Fruit fly (Drosophila melanogaster) whole organism, wandering third instar larva: ENCODE measurements around the gene CG9395.

Experiments used
- Abd-B ChIP-seq: fragments of >200 bp; optimal IDR thresholded peaks from 2 replicates; lab custom pipeline; 2017; ENCODE audit warnings: missing biosample characterization, missing genetic modification characterization
- CG32264 ChIP-seq: fragments of 200-800 bp; sonication (Bioruptor generic); optimal IDR thresholded peaks from 2 replicates; lab custom pipeline; 2016; ENCODE audit warnings: missing biosample characterization, missing genetic modification characterization
- CG9705 ChIP-seq: fragments of 200-800 bp; sonication (Bioruptor generic); optimal IDR thresholded peaks from 2 replicates; lab custom pipeline; 2018; ENCODE audit warnings: missing biosample characterization, mild to moderate bottlenecking, missing genetic modification characterization
- CrebA ChIP-seq: fragments of 200-800 bp; sonication (Bioruptor generic); optimal IDR thresholded peaks from 2 replicates; lab custom pipeline; 2016; ENCODE audit warnings: missing biosample characterization, mild to moderate bottlenecking, missing genetic modification characterization, borderline replicate concordance
- Dfd ChIP-seq: fragments of >200 bp; optimal IDR thresholded peaks from 2 replicates; lab custom pipeline; 2017; ENCODE audit warnings: missing biosample characterization, missing genetic modification characterization
- Dif ChIP-seq: fragments of 200-275, 200-300 bp; sonication (Bioruptor generic); optimal IDR thresholded peaks from 2 replicates; lab custom pipeline; 2018; ENCODE audit warnings: missing biosample characterization, missing genetic modification characterization; ENCODE audit not compliant: partially characterized antibody
- GATAd ChIP-seq: sonication (Bioruptor generic); optimal IDR thresholded peaks from 2 replicates; lab custom pipeline; 2016; ENCODE audit warnings: missing biosample characterization, missing genetic modification characterization
- HLH106 ChIP-seq: fragments of 200-800 bp; optimal IDR thresholded peaks from 3 replicates; lab custom pipeline; 2019; ENCODE audit warnings: missing biosample characterization, mild to moderate bottlenecking, missing genetic modification characterization, moderate library complexity
- Hnf4 ChIP-seq: fragments of 200-800 bp; sonication (Bioruptor generic); optimal IDR thresholded peaks from 2 replicates; lab custom pipeline; 2016; ENCODE audit warnings: missing biosample characterization, mild to moderate bottlenecking, missing genetic modification characterization
- Hr78 ChIP-seq: fragments of >200 bp; optimal IDR thresholded peaks from 2 replicates; lab custom pipeline; 2017; ENCODE audit warnings: missing biosample characterization, missing genetic modification characterization
- Hr83 ChIP-seq: fragments of 200-300 bp; sonication (Bioruptor generic); optimal IDR thresholded peaks from 2 replicates; lab custom pipeline; 2016; ENCODE audit warnings: missing biosample characterization, mild to moderate bottlenecking, missing genetic modification characterization, moderate library complexity; ENCODE audit not compliant: poor library complexity, severe bottlenecking
- Jra ChIP-seq: sonication (Bioruptor generic); optimal IDR thresholded peaks from 2 replicates; lab custom pipeline; 2016; ENCODE audit warnings: missing biosample characterization, missing genetic modification characterization
- Mio ChIP-seq: sonication (Bioruptor generic); optimal IDR thresholded peaks from 2 replicates; lab custom pipeline; 2016; ENCODE audit warnings: missing biosample characterization, missing genetic modification characterization
- Myc ChIP-seq: fragments of >200 bp; optimal IDR thresholded peaks from 2 replicates; lab custom pipeline; 2017
- N ChIP-seq: fragments of >200 bp; optimal IDR thresholded peaks from 2 replicates; lab custom pipeline; 2018; ENCODE audit warnings: missing biosample characterization, missing external identifiers, missing genetic modification characterization
- OdsH ChIP-seq: fragments of 200-800 bp; sonication (Bioruptor generic); optimal IDR thresholded peaks from 2 replicates; lab custom pipeline; 2016; ENCODE audit warnings: missing biosample characterization, mild to moderate bottlenecking, missing genetic modification characterization
- Rel ChIP-seq, 2 experiments: fragments of 200-800 bp; sonication (Bioruptor generic) in 1 of 2; optimal IDR thresholded peaks; 2 replicates in 1 of 2; 3 replicates in 1 of 2; lab custom pipeline; 2016 to 2019; ENCODE audit warnings: mild to moderate bottlenecking in 2 of 2, missing biosample characterization in 2 of 2, missing genetic modification characterization in 2 of 2, moderate library complexity in 1 of 2
- Sp1 ChIP-seq: fragments of 200-800 bp; sonication (Bioruptor generic); optimal IDR thresholded peaks from 3 replicates; lab custom pipeline; 2019; ENCODE audit warnings: missing biosample characterization, mild to moderate bottlenecking, missing genetic modification characterization, moderate library complexity
- Vsx2 ChIP-seq: fragments of 200-300, 225-300 bp; sonication (Bioruptor generic); optimal IDR thresholded peaks from 2 replicates; lab custom pipeline; 2018; ENCODE audit warnings: missing biosample characterization, missing genetic modification characterization; ENCODE audit not compliant: partially characterized antibody
- br ChIP-seq: fragments of 200-800 bp; sonication (Bioruptor generic); optimal IDR thresholded peaks from 2 replicates; lab custom pipeline; 2016; ENCODE audit warnings: missing biosample characterization, missing genetic modification characterization
- brk ChIP-seq: fragments of 200-800 bp; sonication (Bioruptor generic); optimal IDR thresholded peaks from 2 replicates; lab custom pipeline; 2016; ENCODE audit warnings: missing biosample characterization, mild to moderate bottlenecking, missing genetic modification characterization
- dl ChIP-seq, 2 experiments: fragments of 175-275, 200-275 bp in 1 of 2; fragments of 200-275 bp in 1 of 2; sonication (Bioruptor generic); optimal IDR thresholded peaks; lab custom pipeline; 2018; ENCODE audit warnings: mild to moderate bottlenecking in 2 of 2, missing biosample characterization in 2 of 2, missing genetic modification characterization in 2 of 2, moderate library complexity in 2 of 2; ENCODE audit not compliant: partially characterized antibody in 2 of 2, insufficient read depth in 1 of 2
- dmrt93B ChIP-seq: fragments of 200-800 bp; sonication (Bioruptor generic); optimal IDR thresholded peaks from 2 replicates; lab custom pipeline; 2018; ENCODE audit warnings: missing biosample characterization, mild to moderate bottlenecking, missing genetic modification characterization
- dsf ChIP-seq: sonication (Bioruptor generic); optimal IDR thresholded peaks from 2 replicates; lab custom pipeline; 2016; ENCODE audit warnings: missing biosample characterization, missing genetic modification characterization, borderline replicate concordance
- ey ChIP-seq: fragments of 200-800 bp; sonication (Bioruptor generic); optimal IDR thresholded peaks from 2 replicates; lab custom pipeline; 2016; ENCODE audit warnings: missing biosample characterization, missing genetic modification characterization
- foxo ChIP-seq, 2 experiments: fragments of 200-800 bp; sonication (Bioruptor generic); optimal IDR thresholded peaks; 2 replicates in 1 of 2; 3 replicates in 1 of 2; lab custom pipeline; 2016 to 2017; ENCODE audit warnings: missing biosample characterization in 2 of 2, missing genetic modification characterization in 2 of 2
- fru ChIP-seq: fragments of 200-800 bp; sonication (Bioruptor generic); optimal IDR thresholded peaks from 3 replicates; lab custom pipeline; 2016; ENCODE audit warnings: missing biosample characterization, mild to moderate bottlenecking, missing genetic modification characterization
- h ChIP-seq: fragments of 200-800 bp; sonication (Bioruptor generic); optimal IDR thresholded peaks from 3 replicates; lab custom pipeline; 2016; ENCODE audit warnings: missing biosample characterization, mild to moderate bottlenecking, missing genetic modification characterization
- jim ChIP-seq: fragments of 175-275, 200-325 bp; sonication (Bioruptor generic); optimal IDR thresholded peaks from 2 replicates; lab custom pipeline; 2016; ENCODE audit warnings: missing biosample characterization, mild to moderate bottlenecking, missing genetic modification characterization
- lola ChIP-seq: fragments of >200 bp; optimal IDR thresholded peaks from 2 replicates; lab custom pipeline; 2017; ENCODE audit warnings: missing biosample characterization, missing genetic modification characterization
- pan ChIP-seq: fragments of >200 bp; optimal IDR thresholded peaks from 2 replicates; lab custom pipeline; 2017
- psq ChIP-seq: fragments of 200-800 bp; sonication (Bioruptor generic); optimal IDR thresholded peaks from 3 replicates; lab custom pipeline; 2017; ENCODE audit warnings: missing biosample characterization, mild to moderate bottlenecking, missing genetic modification characterization, moderate library complexity
- rgr ChIP-seq: fragments of 200-800 bp; sonication (Bioruptor generic); optimal IDR thresholded peaks from 3 replicates; lab custom pipeline; 2016; ENCODE audit warnings: missing biosample characterization, mild to moderate bottlenecking, missing genetic modification characterization
- sage ChIP-seq: fragments of 200-800 bp; sonication (Bioruptor generic); optimal IDR thresholded peaks from 2 replicates; lab custom pipeline; 2016; ENCODE audit warnings: missing biosample characterization, mild to moderate bottlenecking, missing genetic modification characterization
- sv ChIP-seq: fragments of 200-800 bp; sonication (Bioruptor generic); optimal IDR thresholded peaks from 3 replicates; lab custom pipeline; 2016; ENCODE audit warnings: missing biosample characterization, missing genetic modification characterization
- tai ChIP-seq: sonication (Bioruptor generic); optimal IDR thresholded peaks from 2 replicates; lab custom pipeline; 2016; ENCODE audit warnings: missing biosample characterization, missing genetic modification characterization
- usp ChIP-seq: fragments of >200 bp; optimal IDR thresholded peaks from 2 replicates; lab custom pipeline; 2017; ENCODE audit warnings: missing biosample characterization, missing genetic modification characterization
- woc ChIP-seq: sonication (Bioruptor generic); optimal IDR thresholded peaks from 2 replicates; lab custom pipeline; 2016; ENCODE audit warnings: missing biosample characterization, mild to moderate bottlenecking, missing genetic modification characterization

CG9395 gene

dm6 chr2L:13387255-13387654 lies 32.4 kb upstream of the CG9395 start, which contains the start of the genes Ing5 and CG7099:
Ing5 (minus strand) TSS chr2L:13387312.
CG7099 (plus strand) TSS chr2L:13387571.
- TF ChIP-seq Abd-B (no peak), ey (peak; percentile 93), N (GFP tag; lab: Kevin White, UChicago) (no peak), psq (GFP tag; lab: Kevin White, UChicago) (peak; percentile 93), HLH106 (tag; lab: Kevin White, UChicago) (peak; percentile 97), pan (lab: Kevin White, UChicago) (no peak), Sp1 (GFP tag; lab: Kevin White, UChicago) (peak; percentile 92), Vsx2 (GFP tag; lab: Kevin White, UChicago) (no peak), sv (GFP tag; lab: Kevin White, UChicago) (peak; percentile 97), Myc (no peak), Hr78 (GFP tag; lab: Kevin White, UChicago) (no peak), Mio (GFP tag; lab: Kevin White, UChicago) (peak; percentile 62), sage (GFP tag; lab: Kevin White, UChicago) (peak; percentile 90), dl (GFP tag; optimal IDR thresholded peaks at IDR 0.05; lab: Kevin White, UChicago; ENCODE audit: insufficient read depth in 1 of 2, partially characterized antibody in 2 of 2) (no peak), Jra (GFP tag; lab: Kevin White, UChicago) (peak; percentile 90), Rel (GFP tag; optimal IDR thresholded peaks at IDR 0.05; lab: Kevin White, UChicago) (peak; percentile 80), Rel (tag; optimal IDR thresholded peaks at IDR 0.05; lab: Kevin White, UChicago) (peak; percentile 74), GATAd (GFP tag; lab: Kevin White, UChicago) (peak; percentile 92), CrebA (GFP tag; lab: Kevin White, UChicago) (no peak), CG9705 (peak; percentile 93), brk (no peak), usp (no peak), dsf (GFP tag; lab: Kevin White, UChicago) (peak; percentile 92), lola (no peak), h (GFP tag; lab: Kevin White, UChicago) (peak; percentile 97), Hnf4 (GFP tag; lab: Kevin White, UChicago) (peak; percentile 96), fru (peak; percentile 94), foxo (GFP tag; optimal IDR thresholded peaks at IDR 0.05; lab: Kevin White, UChicago) (peak; percentile 70 to 98), jim (GFP tag; lab: Kevin White, UChicago) (peak; percentile 78), dmrt93B (GFP tag; lab: Kevin White, UChicago) (peak; percentile 90), OdsH (GFP tag; lab: Kevin White, UChicago) (peak; percentile 95), br (peak; percentile 94), Dfd (GFP tag; lab: Kevin White, UChicago) (no peak), Hr83 (GFP tag; lab: Kevin White, UChicago) (peak; percentile 92), CG32264 (GFP tag; lab: Kevin White, UChicago) (peak; percentile 63), Dif (GFP tag; lab: Kevin White, UChicago) (no peak), tai (GFP tag; lab: Kevin White, UChicago) (no peak), woc (GFP tag; lab: Kevin White, UChicago) (peak; percentile 91), rgr (GFP tag; lab: Kevin White, UChicago) (peak; percentile 98)

dm6 chr2L:13382351-13383029 lies 27.6 kb upstream of the CG9395 start, which contains the start of gene loqs:
loqs (plus strand) TSS chr2L:13382652.
- TF ChIP-seq Dif (GFP tag; lab: Kevin White, UChicago) (no peak), brk (no peak), Myc (no peak), pan (lab: Kevin White, UChicago) (no peak), woc (GFP tag; lab: Kevin White, UChicago) (peak; percentile 34), sage (GFP tag; lab: Kevin White, UChicago) (no peak), usp (no peak), fru (no peak), dmrt93B (GFP tag; lab: Kevin White, UChicago) (no peak), Abd-B (no peak), CG9705 (no peak), foxo (GFP tag; optimal IDR thresholded peaks at IDR 0.05; lab: Kevin White, UChicago) (peak in 1 of 2 experiments; percentile 28), sv (GFP tag; lab: Kevin White, UChicago) (no peak), dsf (GFP tag; lab: Kevin White, UChicago) (no peak), Hnf4 (GFP tag; lab: Kevin White, UChicago) (no peak), Mio (GFP tag; lab: Kevin White, UChicago) (no peak), Sp1 (GFP tag; lab: Kevin White, UChicago) (no peak), Hr78 (GFP tag; lab: Kevin White, UChicago) (no peak), Rel (GFP tag; optimal IDR thresholded peaks at IDR 0.05; lab: Kevin White, UChicago) (no peak), Rel (tag; optimal IDR thresholded peaks at IDR 0.05; lab: Kevin White, UChicago) (peak; percentile 20)
